Worm (Caenorhabditis elegans): Measurements from ENCODE around the gene spp-24.
A peak's percentile ranks its signal among the peaks of the same experiment; 100 is the strongest.

spp-24 gene

DNA sequence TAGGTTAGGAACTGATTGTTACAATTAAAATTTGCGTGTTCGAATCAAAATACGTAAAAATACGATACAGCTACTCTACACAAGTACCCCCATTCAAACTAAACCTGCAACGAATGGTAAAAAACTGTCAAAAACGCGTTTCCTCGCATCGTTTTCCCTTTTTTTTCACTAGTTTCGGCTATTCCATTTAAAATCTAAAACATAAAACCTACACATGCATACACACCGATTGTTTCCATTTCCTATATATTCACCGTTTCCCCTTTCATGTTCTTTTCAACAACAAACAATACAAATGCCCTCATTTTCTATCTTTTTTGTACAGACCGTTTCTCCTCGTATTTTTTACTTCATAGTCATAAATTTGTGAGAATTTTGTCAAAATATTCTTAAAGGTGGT is 29.4 kb upstream of the spp-24 start:
- TF ChIP-seq atf-7 (tag; optimal IDR thresholded peaks at IDR 0.05): no peak
- no peak for TF ChIP-seq tbx-9 (tag; optimal IDR thresholded peaks at IDR 0.05; ENCODE audit: borderline replicate concordance)
- no peak for TF ChIP-seq T07F8.4 (tag; optimal IDR thresholded peaks at IDR 0.05)
- no peak for TF ChIP-seq lag-1 (GFP tag; IDR thresholded peaks at IDR 0.05)
- TF ChIP-seq F39B2.1 (GFP tag; IDR thresholded peaks at IDR 0.05): no peak
- TF ChIP-seq hlh-12 (tag; optimal IDR thresholded peaks at IDR 0.05): no peak
- no peak for TF ChIP-seq zfh-2 (GFP tag; conservative IDR thresholded peaks at IDR 0.05)
- TF ChIP-seq C17E4.6 (GFP tag; IDR thresholded peaks at IDR 0.05): no peak
- TF ChIP-seq Y53F4B.3 (GFP tag; IDR thresholded peaks at IDR 0.05): no peak
- TF ChIP-seq ceh-100 (GFP tag; IDR thresholded peaks at IDR 0.05): no peak
- TF ChIP-seq ccch-3 (GFP tag; optimal IDR thresholded peaks at IDR 0.05): no peak
- TF ChIP-seq ceh-27 (GFP tag; optimal IDR thresholded peaks at IDR 0.05): no peak
- TF ChIP-seq egrh-3 (GFP tag; IDR thresholded peaks at IDR 0.05): no peak
- TF ChIP-seq dpl-1 (GFP tag; optimal IDR thresholded peaks at IDR 0.05): no peak
- TF ChIP-seq T26A5.8 (tag; optimal IDR thresholded peaks at IDR 0.05): no peak
- no peak for TF ChIP-seq lin-26 (GFP tag; IDR thresholded peaks at IDR 0.05)
- TF ChIP-seq mcd-1 (GFP tag; IDR thresholded peaks at IDR 0.05): no peak
- TF ChIP-seq F55B11.4 (tag; optimal IDR thresholded peaks at IDR 0.05; ENCODE audit: borderline replicate concordance, insufficient read depth): no peak
- TF ChIP-seq attf-5 (GFP tag; optimal IDR thresholded peaks at IDR 0.05): no peak

- no peak for TF ChIP-seq rcor-1 (GFP tag; IDR thresholded peaks at IDR 0.05)
- no peak for TF ChIP-seq chd-7 (tag; optimal IDR thresholded peaks at IDR 0.05)
Measured at ce11 chrII:67663-68062, 28.3 kb upstream of the spp-24 start.

DNA sequence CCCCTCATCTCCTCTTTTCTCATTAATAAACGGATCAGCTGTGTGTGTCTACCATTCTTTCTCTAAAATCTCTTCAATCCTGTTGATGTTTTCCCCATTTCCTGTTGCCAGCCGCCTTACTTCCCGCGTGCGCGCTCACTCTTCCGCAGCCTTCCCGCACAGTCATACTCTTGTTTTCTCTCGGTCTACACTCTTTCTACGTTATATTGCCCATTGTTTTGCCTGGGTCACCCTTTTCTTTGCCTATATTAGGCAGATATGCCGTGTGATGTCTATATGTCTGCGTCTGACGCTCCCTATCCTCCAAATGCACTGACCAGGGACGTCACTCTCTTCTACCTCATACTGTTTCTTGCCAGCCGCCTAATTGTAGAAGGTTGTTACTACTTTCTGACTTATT is 27.0 kb upstream of the spp-24 start:
- no peak for TF ChIP-seq cebp-1 (GFP tag; IDR thresholded peaks at IDR 0.05)
- peak; percentile 38 for TF ChIP-seq cebp-1 (tag; optimal IDR thresholded peaks at IDR 0.05)
- TF ChIP-seq ceh-27 (GFP tag; optimal IDR thresholded peaks at IDR 0.05): peak; percentile 0
- peak; percentile 44; the same call in 1 of the 2 replicates for TF ChIP-seq dox-1 (GFP tag; IDR thresholded peaks at IDR 0.05)
- TF ChIP-seq mcd-1 (GFP tag; IDR thresholded peaks at IDR 0.05): no peak
- TF ChIP-seq unc-62 (GFP tag; optimal IDR thresholded peaks at IDR 0.05): no peak
- no peak for TF ChIP-seq attf-3 (GFP tag; conservative IDR thresholded peaks at IDR 0.05)
- no peak for TF ChIP-seq nhr-120 (GFP tag; IDR thresholded peaks at IDR 0.05)
- TF ChIP-seq sea-2 (GFP tag; IDR thresholded peaks at IDR 0.05): no peak
- TF ChIP-seq D2030.7 (GFP tag; IDR thresholded peaks at IDR 0.05): peak; percentile 47; the same call in 1 of the 2 replicates
- TF ChIP-seq sptf-2 (GFP tag; optimal IDR thresholded peaks at IDR 0.05): no peak
- TF ChIP-seq madf-3 (GFP tag; IDR thresholded peaks at IDR 0.05): 0 out of 2 replicates have a peak, but pooled peaks have one; percentile 34
- peak; percentile 67; the same call in 1 of the 2 replicates for TF ChIP-seq lin-26 (GFP tag; IDR thresholded peaks at IDR 0.05)
- no peak for TF ChIP-seq rec-8 (tag; optimal IDR thresholded peaks at IDR 0.05)
- TF ChIP-seq ets-4 (GFP tag; optimal IDR thresholded peaks at IDR 0.05): no peak
- peak; percentile 71; the same call in 1 of the 2 replicates for TF ChIP-seq hmg-1.2 (GFP tag; IDR thresholded peaks at IDR 0.05)
- TF ChIP-seq rcor-1 (GFP tag; IDR thresholded peaks at IDR 0.05): no peak
- TF ChIP-seq somi-1 (GFP tag; optimal IDR thresholded peaks at IDR 0.05): no peak
- TF ChIP-seq nhr-80 (tag; optimal IDR thresholded peaks at IDR 0.05): peak; percentile 3
- peak; percentile 51 for TF ChIP-seq efl-1 (GFP tag; optimal IDR thresholded peaks at IDR 0.05)
- TF ChIP-seq ztf-25 (GFP tag; IDR thresholded peaks at IDR 0.05): no peak
- peak; percentile 34 for TF ChIP-seq attf-5 (GFP tag; optimal IDR thresholded peaks at IDR 0.05)
- TF ChIP-seq Y53F4B.3 (GFP tag; IDR thresholded peaks at IDR 0.05): no peak
- peak; percentile 39; the same call in 1 of the 2 replicates for TF ChIP-seq madf-6 (GFP tag; IDR thresholded peaks at IDR 0.05)
- no peak for TF ChIP-seq mes-4 (tag; optimal IDR thresholded peaks at IDR 0.05)

Measured in whole organism, young adult.